Worm (Caenorhabditis elegans): ENCODE data around the gene nhr-39.

DNA sequence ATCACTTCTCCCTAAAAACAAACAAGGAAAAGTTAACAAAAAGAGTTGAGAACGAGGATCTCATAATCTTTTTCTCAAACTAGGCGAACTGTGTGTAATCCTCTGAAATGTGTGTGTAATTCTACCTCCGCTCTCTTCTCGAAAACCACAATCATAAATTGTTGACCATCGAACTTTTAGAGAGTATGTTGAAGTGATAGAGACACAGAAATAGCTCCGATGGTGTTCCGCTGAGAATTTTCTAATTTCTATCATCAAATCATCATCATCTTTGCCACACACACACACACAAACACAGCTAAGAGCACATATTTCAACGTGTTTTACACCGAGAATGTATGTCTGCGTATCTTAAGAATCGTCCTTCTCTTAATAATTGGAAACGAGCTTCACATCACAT lies 7.5 kb upstream of the nhr-39 start:
- TF ChIP-seq hnd-1 (tag; optimal IDR thresholded peaks at IDR 0.05), result no peak
- TF ChIP-seq ceh-13 (GFP tag; optimal IDR thresholded peaks at IDR 0.05), result no peak
- TF ChIP-seq ama-1 (optimal IDR thresholded peaks at IDR 0.05), result no peak
- no peak for TF ChIP-seq aly-1 (tag; optimal IDR thresholded peaks at IDR 0.05)

All from whole organism, early embryonic.